Fruit fly (Drosophila melanogaster): ENCODE data around the gene CG15365.
A peak's percentile ranks its signal among the peaks of the same experiment; 100 is the strongest.

The CG15365 gene

DNA sequence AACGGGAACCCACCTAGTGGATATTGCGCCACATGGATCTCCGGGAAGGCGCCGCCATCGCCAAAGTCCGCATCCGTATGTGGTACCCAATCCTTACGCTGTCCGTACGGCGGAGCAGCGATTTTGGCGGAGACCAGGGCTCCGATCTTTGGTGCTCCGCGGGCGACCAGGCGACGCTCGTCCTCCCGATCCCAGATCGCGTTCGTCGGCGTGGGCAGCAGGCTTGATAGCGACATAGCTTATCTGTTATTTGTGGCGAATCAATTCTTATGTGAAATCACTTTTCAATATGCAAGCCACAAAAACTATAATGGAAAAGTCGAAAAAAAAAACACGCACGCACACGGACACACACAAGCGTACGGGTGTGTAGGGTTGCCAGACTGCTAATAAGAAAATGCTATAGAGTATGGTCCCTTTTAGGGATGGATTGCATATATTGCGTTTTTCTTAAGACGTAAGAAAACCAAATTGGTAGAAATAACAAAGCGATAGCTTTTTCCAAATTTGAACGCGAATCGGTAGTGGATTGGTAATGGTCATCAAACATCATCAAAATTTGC, 38.5 kb upstream of the CG15365 start, which contains the start of gene Bx42:
Gene Bx42, minus strand, starts transcription at position 393 of the 563 bp plus-strand sequence.
- TF ChIP-seq CG8119 (GFP tag; IDR thresholded peaks at IDR 0.05) (no peak), Eip78C (GFP tag) (peak; percentile 45), Sox14 (GFP tag; optimal IDR thresholded peaks at IDR 0.05) (peak; percentile 16)

DNA sequence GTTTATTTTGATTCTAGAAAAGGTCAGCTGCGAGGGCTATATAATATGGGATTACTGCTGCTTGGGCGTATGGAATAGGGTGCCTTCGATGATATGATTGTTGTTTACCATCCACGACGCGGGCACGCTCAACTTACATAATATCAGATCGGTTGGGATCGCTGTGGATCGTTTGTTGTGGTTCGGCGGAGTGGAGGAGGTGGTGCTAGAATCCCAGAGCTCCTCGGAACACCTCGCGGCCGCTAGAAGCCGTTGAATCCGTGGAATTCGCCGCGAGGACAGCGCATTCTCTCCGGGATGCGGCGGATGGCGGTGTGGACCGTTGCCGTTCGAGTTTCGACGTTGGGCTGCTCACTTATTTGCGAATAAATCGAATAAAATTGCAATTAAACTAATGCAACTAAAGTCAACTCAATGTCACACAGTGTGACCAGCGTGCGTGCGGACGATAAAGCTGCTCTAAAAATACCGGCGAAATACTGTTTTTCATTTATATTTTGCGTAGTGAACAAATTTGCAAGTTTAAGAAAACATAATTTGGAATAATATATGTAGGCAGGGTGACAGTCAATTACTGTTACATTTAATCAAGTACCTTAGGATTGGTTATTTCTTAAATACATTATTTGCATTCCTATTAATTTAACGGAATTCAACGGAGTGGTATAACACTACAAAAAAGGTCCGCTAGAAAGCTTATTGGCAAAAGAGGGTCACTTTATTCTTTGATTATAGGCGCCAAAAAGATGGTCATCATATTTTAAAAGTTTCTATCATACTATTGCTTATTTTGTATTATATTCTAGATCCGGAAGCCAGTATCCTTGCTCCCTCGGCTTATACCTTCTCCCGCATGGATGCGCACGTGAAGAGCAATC, 35.8 kb upstream of the CG15365 start, which contains the start of gene CG7766:
Gene CG7766, minus strand, starts transcription at position 432 of the 878 bp plus-strand sequence.
- peak; percentile 87 for TF ChIP-seq vri (GFP tag; optimal IDR thresholded peaks at IDR 0.05)
- no peak for TF ChIP-seq salr (GFP tag; optimal IDR thresholded peaks at IDR 0.05)
- peak; percentile 93 for TF ChIP-seq svp (GFP tag)

DNA sequence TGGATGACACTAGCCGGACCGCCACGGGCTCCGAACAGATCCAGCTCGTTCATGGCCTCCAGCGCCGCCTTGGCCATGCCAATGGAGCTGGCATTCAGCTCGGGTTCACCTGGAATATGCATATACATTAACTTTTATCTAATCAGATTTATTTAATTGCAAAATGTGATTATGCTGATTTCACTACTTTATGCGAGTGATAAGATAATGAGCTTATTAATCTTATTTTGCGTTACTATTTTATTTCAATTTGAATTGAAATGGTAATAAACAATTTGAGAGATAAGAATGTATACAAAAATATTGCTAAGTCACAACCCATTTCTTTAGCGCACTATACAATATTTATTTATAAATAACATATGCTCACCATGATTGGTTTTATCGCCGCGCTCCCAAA, 34.3 kb upstream of the CG15365 start:
- TF ChIP-seq Eip75B (GFP tag; optimal IDR thresholded peaks at IDR 0.05) (no peak), salr (GFP tag; optimal IDR thresholded peaks at IDR 0.05) (no peak), CG10669 (GFP tag; optimal IDR thresholded peaks at IDR 0.05) (no peak)

DNA sequence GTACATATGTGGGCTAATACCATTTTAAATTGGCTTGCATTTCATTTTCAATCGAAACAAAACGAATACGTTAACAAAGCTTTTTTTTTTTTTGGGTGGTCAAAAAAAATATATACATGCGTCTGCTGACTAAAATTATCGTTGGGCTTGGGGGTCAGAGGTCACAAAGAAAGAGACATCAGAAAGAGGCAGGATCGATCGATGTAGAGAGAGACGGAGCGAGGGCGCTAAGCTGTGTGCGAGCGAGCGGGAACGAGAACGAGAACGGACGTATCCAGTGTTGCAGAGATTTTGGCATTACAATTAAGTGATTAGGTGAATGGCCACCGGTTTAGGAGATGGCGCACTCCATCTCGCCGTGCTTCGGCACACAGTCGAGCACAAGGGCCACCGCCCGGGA, 26.1 kb upstream of the CG15365 start:
- peak; percentile 83 for TF ChIP-seq svp (GFP tag)
- TF ChIP-seq Eip75B (GFP tag; optimal IDR thresholded peaks at IDR 0.05): no peak

DNA sequence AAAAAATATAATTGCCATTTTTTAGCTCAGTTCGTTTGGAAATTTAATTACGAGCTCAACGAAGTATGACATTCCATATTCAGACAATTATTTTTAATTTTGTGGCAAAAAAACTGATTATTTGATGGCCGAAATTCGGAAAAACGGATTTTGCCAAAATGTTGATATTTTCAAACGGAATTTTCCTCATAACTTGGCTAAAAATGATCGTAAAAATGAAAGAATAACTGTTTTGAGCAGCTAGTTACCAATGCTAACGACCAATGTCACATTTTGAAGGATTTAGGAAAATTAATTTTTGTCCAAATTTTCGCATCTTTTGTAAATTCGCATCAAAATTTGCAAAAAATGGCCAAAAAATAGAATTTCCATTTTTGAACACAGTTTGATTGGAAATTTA, 25.3 kb upstream of the CG15365 start:
- no peak for TF ChIP-seq achi (GFP tag; optimal IDR thresholded peaks at IDR 0.05)
- no peak for TF ChIP-seq CG15336 (GFP tag; IDR thresholded peaks at IDR 0.05)
- TF ChIP-seq Blimp-1 (GFP tag; optimal IDR thresholded peaks at IDR 0.05): no peak
- TF ChIP-seq Smox (GFP tag; optimal IDR thresholded peaks at IDR 0.05): no peak
- TF ChIP-seq dac (GFP tag; optimal IDR thresholded peaks at IDR 0.05): no peak
- TF ChIP-seq Eip93F (GFP tag; optimal IDR thresholded peaks at IDR 0.05): no peak
- TF ChIP-seq fd59A (GFP tag; optimal IDR thresholded peaks at IDR 0.05): no peak
- no peak for TF ChIP-seq CG32006 (GFP tag; optimal IDR thresholded peaks at IDR 0.05)
- TF ChIP-seq Sox14 (GFP tag; optimal IDR thresholded peaks at IDR 0.05): no peak
- TF ChIP-seq svp (GFP tag): no peak
- no peak for TF ChIP-seq fkh (GFP tag; optimal IDR thresholded peaks at IDR 0.05)
- no peak for TF ChIP-seq lz (GFP tag; optimal IDR thresholded peaks at IDR 0.05)
- TF ChIP-seq pdm3 (GFP tag; optimal IDR thresholded peaks at IDR 0.05): no peak

DNA sequence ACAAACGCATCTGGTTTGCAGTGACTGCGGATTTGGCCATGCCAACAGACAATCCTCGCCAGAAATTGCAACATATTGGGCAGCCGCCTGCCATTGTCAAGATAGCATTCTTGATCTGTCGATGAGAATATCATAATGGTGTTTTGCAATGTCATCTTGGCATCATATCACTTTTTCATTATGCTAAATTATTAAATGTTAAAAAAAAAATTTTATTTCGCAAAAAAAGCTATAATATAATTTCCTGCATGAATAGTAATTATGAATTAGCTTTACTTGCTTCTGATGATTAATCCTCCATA, 22.2 kb upstream of the CG15365 start:
- TF ChIP-seq Eip93F (GFP tag; optimal IDR thresholded peaks at IDR 0.05) (no peak), svp (GFP tag) (peak; percentile 72), Sox14 (GFP tag; optimal IDR thresholded peaks at IDR 0.05) (no peak), CG32006 (GFP tag; optimal IDR thresholded peaks at IDR 0.05) (no peak), Sox15 (GFP tag; optimal IDR thresholded peaks at IDR 0.05) (no peak)

DNA sequence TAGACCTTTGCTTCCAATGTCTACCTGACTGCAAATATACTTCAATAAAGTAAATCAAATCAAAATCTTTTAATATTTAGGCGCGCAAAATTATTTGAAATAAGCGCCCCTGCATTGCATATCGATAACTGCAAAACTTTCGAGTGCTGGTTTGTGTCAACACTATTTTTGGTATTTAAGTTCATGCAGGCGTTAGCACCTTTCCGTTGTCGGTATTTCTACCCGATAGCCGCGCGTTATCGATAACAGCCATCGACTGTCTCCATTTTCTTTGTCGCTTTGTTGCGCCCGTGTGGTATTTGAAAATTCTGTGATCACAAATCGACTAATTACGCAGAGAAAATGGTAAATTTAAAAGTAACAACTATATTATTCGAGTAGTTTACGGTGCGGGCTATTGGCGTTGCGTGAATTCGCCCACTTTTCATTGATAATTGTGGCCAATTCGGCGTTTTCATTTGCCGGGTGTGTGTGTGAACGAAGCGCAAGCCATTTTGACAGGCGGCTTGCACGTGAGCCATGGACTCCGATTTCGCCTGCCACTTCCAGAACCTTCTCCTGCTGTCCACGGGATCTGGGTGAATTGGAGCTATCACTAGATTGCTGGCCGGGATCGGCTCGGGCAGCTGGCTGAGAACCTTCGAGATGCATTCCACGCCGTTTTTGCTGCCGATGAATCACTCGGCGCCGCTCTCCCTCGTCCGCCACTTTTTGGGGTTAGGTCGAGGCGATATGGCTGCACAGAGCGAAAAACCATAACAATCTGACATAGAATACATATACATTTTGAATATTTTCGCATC, 21.7 kb upstream of the CG15365 start, which contains the start of gene CCT2:
Gene CCT2, plus strand, starts transcription at position 260 of the 803 bp plus-strand sequence.
- TF ChIP-seq fkh (GFP tag; optimal IDR thresholded peaks at IDR 0.05) (no peak), vri (GFP tag; optimal IDR thresholded peaks at IDR 0.05) (no peak), Sox14 (GFP tag; optimal IDR thresholded peaks at IDR 0.05) (peak; percentile 71), CG6854 (GFP tag; optimal IDR thresholded peaks at IDR 0.05) (peak; percentile 23), CG15336 (GFP tag; IDR thresholded peaks at IDR 0.05) (no peak), salr (GFP tag; optimal IDR thresholded peaks at IDR 0.05) (no peak), esn (GFP tag; optimal IDR thresholded peaks at IDR 0.05) (peak; percentile 3), lz (GFP tag; optimal IDR thresholded peaks at IDR 0.05) (no peak), topi (GFP tag; optimal IDR thresholded peaks at IDR 0.05) (no peak), CG6163 (GFP tag; IDR thresholded peaks at IDR 0.05) (no peak), Blimp-1 (GFP tag; optimal IDR thresholded peaks at IDR 0.05) (no peak), net (GFP tag; optimal IDR thresholded peaks at IDR 0.05) (no peak), CG4318 (GFP tag; optimal IDR thresholded peaks at IDR 0.05) (no peak), pdm3 (GFP tag; optimal IDR thresholded peaks at IDR 0.05) (no peak), Eip78C (GFP tag) (peak; percentile 51), CG11294 (GFP tag; IDR thresholded peaks at IDR 0.05) (no peak), ss (GFP tag; optimal IDR thresholded peaks at IDR 0.05) (no peak), CG16779 (tag; optimal IDR thresholded peaks at IDR 0.05) (no peak), fd85E (GFP tag; optimal IDR thresholded peaks at IDR 0.05) (no peak), OdsH (GFP tag; optimal IDR thresholded peaks at IDR 0.05) (no peak), achi (GFP tag; optimal IDR thresholded peaks at IDR 0.05) (peak; percentile 18), CG8119 (GFP tag; IDR thresholded peaks at IDR 0.05) (no peak), CG6792 (GFP tag; optimal IDR thresholded peaks at IDR 0.05) (no peak), svp (GFP tag) (peak; percentile 88), CG11762 (GFP tag; optimal IDR thresholded peaks at IDR 0.05; ENCODE audit: insufficient read depth) (no peak)
